Worm (Caenorhabditis elegans) whole organism, L4/young adult: ENCODE results near the gene K01A2.5.

ENCODE experiments used
- W03F9.2 ChIP-seq: fragments of 150-350 bp; optimal IDR thresholded peaks from 2 replicates; lab custom pipeline; 2014; ENCODE audit warnings: missing biosample characterization, missing genetic modification characterization
- dao-5 ChIP-seq: sonication (generic microtip); optimal IDR thresholded peaks from 2 replicates; lab custom pipeline; 2016; ENCODE audit warnings: missing genotype, missing genetic modification characterization, moderate library complexity, missing compliant biosample characterization
- him-1 ChIP-seq: sonication (generic microtip); optimal IDR thresholded peaks from 2 replicates; lab custom pipeline; 2016; ENCODE audit warnings: missing genotype, missing genetic modification reagents, missing genetic modification characterization, missing compliant biosample characterization

The K01A2.5 gene

ce11 chrII:332419-332818 is 31.3 kb downstream of the K01A2.5 start, which contains the start of gene cbn-1:
Gene cbn-1, minus strand, starts transcription at chrII:332519.
- TF ChIP-seq W03F9.2 (tag; lab: Kevin White, UChicago): no peak
- no peak for TF ChIP-seq him-1 (tag; lab: Kevin White, UChicago)

ce11 chrII:333853-334449 is 32.9 kb downstream of the K01A2.5 start:
- no peak for TF ChIP-seq him-1 (tag; lab: Kevin White, UChicago)
- TF ChIP-seq W03F9.2 (tag; lab: Kevin White, UChicago): no peak
- no peak for TF ChIP-seq dao-5

- TF ChIP-seq dao-5 (no peak), W03F9.2 (tag; lab: Kevin White, UChicago) (no peak), him-1 (tag; lab: Kevin White, UChicago) (no peak)
Measured at ce11 chrII:334828-335227, 33.8 kb downstream of the K01A2.5 start.

- TF ChIP-seq W03F9.2 (tag; lab: Kevin White, UChicago) (no peak), dao-5 (no peak), him-1 (tag; lab: Kevin White, UChicago) (no peak)
Measured at ce11 chrII:337233-337832, 36.3 kb downstream of the K01A2.5 start, which contains the start of gene cpn-2. Gene cpn-2, plus strand, starts transcription at chrII:337782.

ce11 chrII:340224-340623 is 39.2 kb downstream of the K01A2.5 start, which contains the start of gene clc-31:
Gene clc-31, plus strand, starts transcription at chrII:340524.
- TF ChIP-seq W03F9.2 (tag; lab: Kevin White, UChicago): no peak
- TF ChIP-seq dao-5: no peak
- TF ChIP-seq him-1 (tag; lab: Kevin White, UChicago): no peak

- TF ChIP-seq dao-5 (no peak), W03F9.2 (tag; lab: Kevin White, UChicago) (no peak), him-1 (tag; lab: Kevin White, UChicago) (no peak)
Measured at ce11 chrII:340714-341113, 39.6 kb downstream of the K01A2.5 start.

- no peak for TF ChIP-seq him-1 (tag; lab: Kevin White, UChicago)
- TF ChIP-seq dao-5: no peak
Measured at ce11 chrII:341282-341681, 40.2 kb downstream of the K01A2.5 start.

- no peak for TF ChIP-seq W03F9.2 (tag; lab: Kevin White, UChicago)
- TF ChIP-seq him-1 (tag; lab: Kevin White, UChicago): no peak
- TF ChIP-seq dao-5: no peak
Measured at ce11 chrII:347734-348133, 46.7 kb downstream of the K01A2.5 start, which contains the start of gene D1069.3. Gene D1069.3, minus strand, starts transcription at chrII:347891.

ce11 chrII:349749-350148 is 48.7 kb downstream of the K01A2.5 start:
- TF ChIP-seq dao-5 (no peak), W03F9.2 (tag; lab: Kevin White, UChicago) (no peak), him-1 (tag; lab: Kevin White, UChicago) (no peak)
